Fruit fly (Drosophila melanogaster) whole organism, pupa: Measurements from ENCODE around the gene t-Grip91.

Source experiments
- CG12605 ChIP-seq: fragments of 200-800 bp; sonication (Bioruptor generic); IDR thresholded peaks from 2 replicates; pipeline ENCODE4 v1.3.6; 2022; ENCODE audit warnings: missing biosample characterization, missing genetic modification characterization
- CG13204 ChIP-seq: fragments of 200-800 bp; sonication (Bioruptor generic); optimal IDR thresholded peaks from 2 replicates; lab custom pipeline; 2018; ENCODE audit warnings: missing biosample characterization, mild to moderate bottlenecking, missing genetic modification characterization, moderate library complexity
- CG14655 ChIP-seq: fragments of 200-800 bp; sonication (Bioruptor generic); optimal IDR thresholded peaks from 3 replicates; lab custom pipeline; 2017; ENCODE audit warnings: mild to moderate bottlenecking, missing biosample characterization, missing genetic modification reagents, missing genetic modification characterization
- CG17806 ChIP-seq: fragments of 200-800 bp; sonication (Bioruptor generic); optimal IDR thresholded peaks from 2 replicates; lab custom pipeline; 2018; ENCODE audit warnings: missing biosample characterization, mild to moderate bottlenecking, missing genetic modification characterization, moderate library complexity
- CG34367 ChIP-seq: fragments of 200-800 bp; sonication (Bioruptor generic); optimal IDR thresholded peaks from 2 replicates; lab custom pipeline; 2018; ENCODE audit warnings: missing biosample characterization, mild to moderate bottlenecking, missing genetic modification characterization
- CG8159 ChIP-seq: fragments of 200-800 bp; sonication (Bioruptor generic); optimal IDR thresholded peaks from 3 replicates; lab custom pipeline; 2018; ENCODE audit warnings: missing biosample characterization, mild to moderate bottlenecking, missing genetic modification characterization, moderate library complexity
- CG8301 ChIP-seq: fragments of 200-800 bp; sonication (Bioruptor generic); optimal IDR thresholded peaks from 2 replicates; lab custom pipeline; 2018; ENCODE audit warnings: missing biosample characterization, mild to moderate bottlenecking, missing genetic modification characterization
- CG9948 ChIP-seq: fragments of 200-800 bp; sonication (Bioruptor generic); optimal IDR thresholded peaks from 2 replicates; lab custom pipeline; 2018; ENCODE audit warnings: missing biosample characterization, mild to moderate bottlenecking, missing genetic modification characterization, moderate library complexity
- D1 ChIP-seq: fragments of 200-800 bp; sonication (Bioruptor generic); optimal IDR thresholded peaks from 2 replicates; lab custom pipeline; 2018; ENCODE audit warnings: missing biosample characterization, mild to moderate bottlenecking, missing genetic modification characterization, moderate library complexity
- EcR ChIP-seq: fragments of 200-800 bp; sonication (Bioruptor generic); optimal IDR thresholded peaks from 3 replicates; lab custom pipeline; 2019; ENCODE audit warnings: missing biosample characterization, missing genetic modification characterization, mild to moderate bottlenecking, moderate library complexity, missing genetic modification reagents
- Ets98B ChIP-seq: fragments of 200-800 bp; sonication (Bioruptor generic); IDR thresholded peaks from 2 replicates; pipeline ENCODE4 v1.3.6; 2022; ENCODE audit warnings: missing biosample characterization, missing genetic modification characterization
- Pif1B ChIP-seq: fragments of 200-800 bp; sonication (Bioruptor generic); optimal IDR thresholded peaks from 3 replicates; lab custom pipeline; 2016; ENCODE audit warnings: missing biosample characterization, missing genetic modification characterization
- fd96Ca ChIP-seq: fragments of 200-800 bp; sonication (Bioruptor generic); IDR thresholded peaks from 3 replicates; pipeline ENCODE4 v1.3.6; 2022; ENCODE audit warnings: missing biosample characterization, missing genetic modification characterization
- rn ChIP-seq: fragments of 200-800 bp; sonication (Bioruptor generic); IDR thresholded peaks from 2 replicates; pipeline ENCODE4 v1.3.6; 2022; ENCODE audit warnings: missing biosample characterization, missing genetic modification characterization

DNA sequence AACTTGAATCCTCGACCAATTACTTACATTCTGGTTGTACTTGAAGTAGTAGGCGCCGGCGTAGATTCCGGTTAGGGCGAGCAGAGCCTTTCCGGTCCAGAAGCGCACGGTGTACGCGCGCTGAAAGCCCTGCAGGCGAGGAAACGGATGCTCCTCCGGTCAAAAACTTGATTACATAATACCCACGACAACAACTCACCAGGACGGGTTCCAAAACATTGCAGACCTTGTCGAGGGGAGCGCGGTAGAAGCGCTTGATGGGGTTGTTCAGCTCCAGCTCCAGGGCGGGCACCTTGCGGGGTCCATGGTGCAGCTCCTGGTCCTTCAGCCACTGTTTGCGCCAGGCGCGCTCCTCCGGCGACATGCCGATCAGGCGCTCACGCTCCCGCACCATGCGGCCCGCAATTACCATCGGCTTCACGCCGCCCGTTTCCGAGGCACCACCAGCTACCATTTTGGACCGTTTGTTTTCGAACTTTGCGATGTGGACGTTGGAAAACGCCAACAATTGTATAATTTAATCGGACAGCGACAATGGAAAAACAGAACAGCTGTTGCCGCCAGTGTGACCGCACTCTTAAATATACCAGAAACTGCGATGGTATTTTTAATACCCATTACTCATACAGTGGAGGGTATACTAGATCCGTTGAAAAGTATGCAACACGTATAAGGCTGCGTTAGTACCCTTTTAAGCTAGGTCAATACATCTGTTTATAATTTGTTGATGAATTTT lies 33.2 kb upstream of the t-Grip91 start, which contains the start of gene ND-B17:
- TF ChIP-seq EcR: no peak
- TF ChIP-seq CG9948 (tag; lab: Kevin White, UChicago): no peak
- TF ChIP-seq CG17806: no peak
- no peak for TF ChIP-seq CG8301
- no peak for TF ChIP-seq CG13204 (GFP tag; lab: Kevin White, UChicago)
- no peak for TF ChIP-seq CG8159
- no peak for TF ChIP-seq fd96Ca (GFP tag; lab: Robert Waterston, UW)
- no peak for TF ChIP-seq CG14655 (GFP tag; lab: Kevin White, UChicago)
- no peak for TF ChIP-seq Pif1B
- TF ChIP-seq CG12605 (GFP tag; lab: Robert Waterston, UW): no peak
- TF ChIP-seq Ets98B (GFP tag; lab: Robert Waterston, UW): no peak
- TF ChIP-seq rn (GFP tag; lab: Robert Waterston, UW): no peak
- TF ChIP-seq CG34367 (tag; lab: Kevin White, UChicago): no peak
- no peak for TF ChIP-seq D1 (tag; lab: Kevin White, UChicago)
